Worm (Caenorhabditis elegans): ENCODE measurements around the gene exc-9.
A peak's percentile ranks its signal among the peaks of the same experiment; 100 is the strongest.

Gene exc-9

ce11 chrIV:7903359-7903758 lies 37.5 kb downstream of the exc-9 start, which contains the start of gene C49H3.6 (continued):
- no peak for TF ChIP-seq blmp-1 (tag; optimal IDR thresholded peaks at IDR 0.05)
- TF ChIP-seq lin-13 (GFP tag; optimal IDR thresholded peaks at IDR 0.05), result no peak
- no peak for TF ChIP-seq ets-5 (GFP tag; IDR thresholded peaks at IDR 0.05)
- TF ChIP-seq Y116A8C.19 (tag; optimal IDR thresholded peaks at IDR 0.05; ENCODE audit: borderline replicate concordance), result no peak
- peak; percentile 5 for TF ChIP-seq xbp-1 (tag; optimal IDR thresholded peaks at IDR 0.05)
- TF ChIP-seq fkh-10 (GFP tag; optimal IDR thresholded peaks at IDR 0.05), result peak; percentile 2
- TF ChIP-seq efl-1 (optimal IDR thresholded peaks at IDR 0.05), result peak; percentile 24 to 26
- TF ChIP-seq efl-1 (GFP tag; optimal IDR thresholded peaks at IDR 0.05 in 1 of 2), result no peak
- no peak for TF ChIP-seq hlh-17 (GFP tag; optimal IDR thresholded peaks at IDR 0.05; ENCODE audit: borderline replicate concordance)
- peak; percentile 47 for TF ChIP-seq snu-23 (GFP tag; optimal IDR thresholded peaks at IDR 0.05)
- no peak for TF ChIP-seq aha-1 (tag; optimal IDR thresholded peaks at IDR 0.05)
- TF ChIP-seq sptf-1 (tag; optimal IDR thresholded peaks at IDR 0.05), result no peak
- no peak for TF ChIP-seq nhr-19 (GFP tag; conservative IDR thresholded peaks at IDR 0.05)
- no peak for TF ChIP-seq nhr-28 (tag; optimal IDR thresholded peaks at IDR 0.05)
- TF ChIP-seq F16B12.6 (tag; optimal IDR thresholded peaks at IDR 0.05), result peak; percentile 13
- TF ChIP-seq ceh-90 (tag; optimal IDR thresholded peaks at IDR 0.05), result no peak
- peak; percentile 6 for TF ChIP-seq tbx-2 (tag; optimal IDR thresholded peaks at IDR 0.05)
- no peak for TF ChIP-seq elt-2 (tag; optimal IDR thresholded peaks at IDR 0.05)
- no peak for TF ChIP-seq egl-27 (tag; optimal IDR thresholded peaks at IDR 0.05)
- TF ChIP-seq lin-14 (GFP tag; optimal IDR thresholded peaks at IDR 0.05), result peak; percentile 79
- peak in 1 of 2 experiments; percentile 21 for TF ChIP-seq mdl-1 (tag; optimal IDR thresholded peaks at IDR 0.05)
- TF ChIP-seq sup-37 (GFP tag; optimal IDR thresholded peaks at IDR 0.05), result no peak
- no peak for TF ChIP-seq alr-1 (tag; optimal IDR thresholded peaks at IDR 0.05; ENCODE audit: borderline replicate concordance)
- no peak for TF ChIP-seq nhr-90 (tag; optimal IDR thresholded peaks at IDR 0.05; ENCODE audit: poor library complexity)
- no peak for TF ChIP-seq nhr-84 (tag; optimal IDR thresholded peaks at IDR 0.05)
- no peak for TF ChIP-seq sox-4 (tag; optimal IDR thresholded peaks at IDR 0.05)
- no peak for TF ChIP-seq C04F5.9 (tag; optimal IDR thresholded peaks at IDR 0.05)
- no peak for TF ChIP-seq tlp-1 (tag; optimal IDR thresholded peaks at IDR 0.05)
- TF ChIP-seq ama-1 (optimal IDR thresholded peaks at IDR 0.05), result no peak
- TF ChIP-seq zag-1 (tag; optimal IDR thresholded peaks at IDR 0.05), result no peak
- TF ChIP-seq ceh-82 (tag; optimal IDR thresholded peaks at IDR 0.05), result peak in 1 of 3 experiments; percentile 39
- no peak for TF ChIP-seq grh-1 (GFP tag; IDR thresholded peaks at IDR 0.05)
- no peak for TF ChIP-seq ceh-8 (GFP tag; optimal IDR thresholded peaks at IDR 0.05)
- TF ChIP-seq fos-1 (tag; optimal IDR thresholded peaks at IDR 0.05), result no peak
- no peak for TF ChIP-seq skn-1 (tag; optimal IDR thresholded peaks at IDR 0.05)
- TF ChIP-seq dpl-1 (GFP tag; optimal IDR thresholded peaks at IDR 0.05), result peak in 1 of 3 experiments; percentile 18

ce11 chrIV:7902221-7902904 lies 38.5 kb downstream of the exc-9 start, which contains the start of gene arp-11:
Gene arp-11, minus strand, starts transcription at chrIV:7902271.
- TF ChIP-seq nhr-19 (GFP tag; conservative IDR thresholded peaks at IDR 0.05) (peak; percentile 70), nhr-47 (tag; optimal IDR thresholded peaks at IDR 0.05) (peak; percentile 74), swsn-7 (tag; optimal IDR thresholded peaks at IDR 0.05) (peak; percentile 72), sox-4 (tag; optimal IDR thresholded peaks at IDR 0.05) (no peak), xbp-1 (tag; optimal IDR thresholded peaks at IDR 0.05) (peak; percentile 77), unc-62 (GFP tag; optimal IDR thresholded peaks at IDR 0.05) (no peak), unc-30 (tag; optimal IDR thresholded peaks at IDR 0.05) (no peak), hpl-2 (GFP tag; optimal IDR thresholded peaks at IDR 0.05) (no peak), egl-13 (tag; optimal IDR thresholded peaks at IDR 0.05) (peak; percentile 61), nhr-12 (tag; optimal IDR thresholded peaks at IDR 0.05) (no peak), unc-98 (GFP tag; IDR thresholded peaks at IDR 0.05) (no peak), ceh-8 (GFP tag; optimal IDR thresholded peaks at IDR 0.05) (no peak), Y116A8C.19 (tag; optimal IDR thresholded peaks at IDR 0.05; ENCODE audit: borderline replicate concordance) (no peak), lin-35 (GFP tag; optimal IDR thresholded peaks at IDR 0.05) (peak; percentile 81 to 88), irx-1 (tag; optimal IDR thresholded peaks at IDR 0.05) (no peak), hlh-17 (GFP tag; optimal IDR thresholded peaks at IDR 0.05; ENCODE audit: borderline replicate concordance) (no peak), aha-1 (tag; optimal IDR thresholded peaks at IDR 0.05) (no peak), nhr-84 (tag; optimal IDR thresholded peaks at IDR 0.05) (no peak), elt-2 (tag; optimal IDR thresholded peaks at IDR 0.05) (peak; percentile 94), nhr-237 (tag; optimal IDR thresholded peaks at IDR 0.05) (no peak), elt-3 (tag; optimal IDR thresholded peaks at IDR 0.05) (peak in 2 of 6 experiments; percentile 59 to 66), F16B12.6 (tag; optimal IDR thresholded peaks at IDR 0.05) (peak; percentile 94), snu-23 (GFP tag; optimal IDR thresholded peaks at IDR 0.05) (peak; percentile 87), nhr-11 (tag; optimal IDR thresholded peaks at IDR 0.05) (no peak), unc-86 (tag; optimal IDR thresholded peaks at IDR 0.05) (peak; percentile 46), ets-5 (GFP tag; IDR thresholded peaks at IDR 0.05) (no peak), ztf-4 (tag; optimal IDR thresholded peaks at IDR 0.05) (peak; percentile 50)
